Fruit fly (Drosophila melanogaster) whole organism, embryonic: Measurements from ENCODE around the gene CG1309.
A peak's percentile ranks its signal among the peaks of the same experiment; 100 is the strongest.

ENCODE experiments used
- B-H2 ChIP-seq: fragments of 200-800 bp; sonication (Bioruptor generic); optimal IDR thresholded peaks from 2 replicates; lab custom pipeline; 2018; ENCODE audit warnings: missing biosample characterization, mild to moderate bottlenecking, missing genetic modification characterization
- CG11456 ChIP-seq: fragments of 200-800 bp; sonication (Bioruptor generic); IDR thresholded peaks from 3 replicates; pipeline ENCODE4 v1.3.6; 2022; ENCODE audit warnings: missing biosample characterization, missing genetic modification characterization
- CG11723 ChIP-seq: fragments of 200-800 bp; sonication (Bioruptor generic); optimal IDR thresholded peaks from 2 replicates; lab custom pipeline; 2017; ENCODE audit warnings: missing biosample characterization, mild to moderate bottlenecking, missing genetic modification characterization
- CG12391 ChIP-seq: fragments of 200-800 bp; sonication (Bioruptor generic); optimal IDR thresholded peaks from 3 replicates; lab custom pipeline; 2018; ENCODE audit warnings: missing biosample characterization, mild to moderate bottlenecking, missing genetic modification characterization, moderate library complexity
- CG17186 ChIP-seq: fragments of 200-800 bp; sonication (Bioruptor generic); optimal IDR thresholded peaks from 3 replicates; lab custom pipeline; 2017; ENCODE audit warnings: missing biosample characterization, missing genetic modification reagents, missing genetic modification characterization
- CG17328 ChIP-seq: fragments of 200-800 bp; sonication (Bioruptor generic); IDR thresholded peaks from 2 replicates; pipeline ENCODE4 v1.3.6; 2022; ENCODE audit warnings: missing biosample characterization, missing genetic modification characterization
- CG17568 ChIP-seq: fragments of 200-800 bp; sonication (Bioruptor generic); optimal IDR thresholded peaks from 2 replicates; lab custom pipeline; 2018; ENCODE audit warnings: missing biosample characterization, mild to moderate bottlenecking, missing genetic modification characterization, moderate library complexity
- CG1832 ChIP-seq: fragments of 200-800 bp; sonication (Bioruptor generic); optimal IDR thresholded peaks from 2 replicates; lab custom pipeline; 2017; ENCODE audit warnings: missing biosample characterization, mild to moderate bottlenecking, missing genetic modification characterization, inconsistent platforms
- CG34422 ChIP-seq: fragments of 200-800 bp; sonication (Bioruptor generic); IDR thresholded peaks from 3 replicates; pipeline ENCODE4 v1.3.6; 2022; ENCODE audit warnings: missing biosample characterization, missing genetic modification characterization
- CG3847 ChIP-seq: fragments of 200-800 bp; sonication (Bioruptor generic); IDR thresholded peaks from 2 replicates; pipeline ENCODE4 v1.3.6; 2022; ENCODE audit warnings: missing biosample characterization, missing genetic modification characterization
- CG4328 ChIP-seq: fragments of 200-800 bp; sonication (Bioruptor generic); optimal IDR thresholded peaks from 3 replicates; lab custom pipeline; 2017; ENCODE audit warnings: missing biosample characterization, missing genetic modification reagents, missing genetic modification characterization
- CG4617 ChIP-seq: fragments of 200-800 bp; sonication (Bioruptor generic); optimal IDR thresholded peaks from 3 replicates; lab custom pipeline; 2016; ENCODE audit warnings: missing biosample characterization, missing genetic modification characterization, borderline replicate concordance
- CG5245 ChIP-seq: fragments of 200-800 bp; sonication (Bioruptor generic); optimal IDR thresholded peaks from 3 replicates; lab custom pipeline; 2016; ENCODE audit warnings: missing biosample characterization, missing genetic modification characterization
- CG5953 ChIP-seq: fragments of 200-800 bp; sonication (Bioruptor generic); IDR thresholded peaks from 2 replicates; pipeline ENCODE4 v1.3.6; 2022; ENCODE audit warnings: missing biosample characterization, missing genetic modification characterization
- CG6791 ChIP-seq: fragments of 200-800 bp; sonication (Bioruptor generic); IDR thresholded peaks from 3 replicates; pipeline ENCODE4 v1.3.6; 2022; ENCODE audit warnings: missing biosample characterization, missing genetic modification characterization; ENCODE audit not compliant: partially characterized antibody
- CG7556 ChIP-seq: fragments of 200-800 bp; sonication (Bioruptor generic); optimal IDR thresholded peaks from 2 replicates; lab custom pipeline; 2017; ENCODE audit warnings: missing biosample characterization, mild to moderate bottlenecking, missing genetic modification characterization
- CG7963 ChIP-seq: fragments of 200-800 bp; sonication (Bioruptor generic); IDR thresholded peaks from 3 replicates; pipeline ENCODE4 v1.3.6; 2022; ENCODE audit warnings: missing biosample characterization, missing genetic modification characterization; ENCODE audit not compliant: partially characterized antibody
- CG9797 ChIP-seq: fragments of 200-800 bp; sonication (Bioruptor generic); optimal IDR thresholded peaks from 3 replicates; lab custom pipeline; 2018; ENCODE audit warnings: missing biosample characterization, mild to moderate bottlenecking, missing genetic modification characterization
- CG9932 ChIP-seq: fragments of 200-800 bp; sonication (Bioruptor generic); IDR thresholded peaks from 2 replicates; pipeline ENCODE4 v1.3.6; 2022; ENCODE audit warnings: missing biosample characterization, missing genetic modification characterization
- Fer2 ChIP-seq: fragments of 200-800 bp; sonication (Bioruptor generic); optimal IDR thresholded peaks from 2 replicates; lab custom pipeline; 2018; ENCODE audit warnings: missing biosample characterization, mild to moderate bottlenecking, missing genetic modification characterization, moderate library complexity
- Fer3 ChIP-seq: fragments of 200-800 bp; sonication (Bioruptor generic); optimal IDR thresholded peaks from 2 replicates; lab custom pipeline; 2018; ENCODE audit warnings: missing biosample characterization, mild to moderate bottlenecking, missing genetic modification characterization, moderate library complexity
- Gsc ChIP-seq: fragments of 200-800 bp; sonication (Bioruptor generic); IDR thresholded peaks from 2 replicates; pipeline ENCODE4 v1.3.6; 2022; ENCODE audit warnings: missing biosample characterization, missing genetic modification characterization
- HLH54F ChIP-seq: fragments of 200-800 bp; sonication (Bioruptor generic); optimal IDR thresholded peaks from 3 replicates; lab custom pipeline; 2016; ENCODE audit warnings: missing biosample characterization, missing genetic modification characterization
- HLHmδ ChIP-seq: fragments of 200-800 bp; sonication (Bioruptor generic); optimal IDR thresholded peaks from 2 replicates; lab custom pipeline; 2018; ENCODE audit warnings: missing biosample characterization, mild to moderate bottlenecking, missing genetic modification characterization, moderate library complexity
- Hmr ChIP-seq: fragments of 200-800 bp; sonication (Bioruptor generic); optimal IDR thresholded peaks from 3 replicates; lab custom pipeline; 2017; ENCODE audit warnings: mild to moderate bottlenecking, missing biosample characterization, missing genetic modification reagents, missing genetic modification characterization
- MESR4 ChIP-seq: fragments of 200-800 bp; sonication (Bioruptor generic); optimal IDR thresholded peaks from 2 replicates; lab custom pipeline; 2018; ENCODE audit warnings: missing biosample characterization, mild to moderate bottlenecking, missing genetic modification characterization, moderate library complexity
- Myb ChIP-seq: fragments of 200-800 bp; sonication (Bioruptor generic); optimal IDR thresholded peaks from 2 replicates; lab custom pipeline; 2016; ENCODE audit warnings: missing biosample characterization, missing genetic modification characterization
- NC2β ChIP-seq: fragments of 200-800 bp; sonication (Bioruptor generic); optimal IDR thresholded peaks from 2 replicates; lab custom pipeline; 2016; ENCODE audit warnings: missing biosample characterization, missing genetic modification characterization
- NfI ChIP-seq: fragments of 200-800 bp; sonication (Bioruptor generic); optimal IDR thresholded peaks from 3 replicates; lab custom pipeline; 2018; ENCODE audit warnings: missing biosample characterization, mild to moderate bottlenecking, missing genetic modification characterization, moderate library complexity
- Usf ChIP-seq: fragments of 200-800 bp; sonication (Bioruptor generic); optimal IDR thresholded peaks from 2 replicates; lab custom pipeline; 2017; ENCODE audit warnings: missing genotype, missing biosample characterization, missing genetic modification characterization
- YL-1 ChIP-seq: fragments of 200-800 bp; sonication (Bioruptor generic); optimal IDR thresholded peaks from 3 replicates; lab custom pipeline; 2017; ENCODE audit warnings: missing biosample characterization, mild to moderate bottlenecking, missing genetic modification characterization
- ap ChIP-seq: fragments of 200-800 bp; sonication (Bioruptor generic); IDR thresholded peaks from 2 replicates; pipeline ENCODE4 v1.3.6; 2022; ENCODE audit warnings: missing biosample characterization, missing genetic modification characterization
- bcd ChIP-seq: fragments of 200-800 bp; sonication (Bioruptor generic); optimal IDR thresholded peaks from 2 replicates; lab custom pipeline; 2017; ENCODE audit warnings: missing biosample characterization, mild to moderate bottlenecking, missing genetic modification characterization
- cg ChIP-seq: fragments of 200-800 bp; sonication (Bioruptor generic); optimal IDR thresholded peaks from 3 replicates; lab custom pipeline; 2019; ENCODE audit warnings: missing biosample characterization, mild to moderate bottlenecking, missing genetic modification characterization, moderate library complexity
- crp ChIP-seq, 2 experiments: fragments of 200-800 bp; sonication (Bioruptor generic); optimal IDR thresholded peaks; 2 replicates in 1 of 2; 3 replicates in 1 of 2; lab custom pipeline; 2017; ENCODE audit warnings: missing biosample characterization in 2 of 2, missing genetic modification characterization in 2 of 2, mild to moderate bottlenecking in 1 of 2, moderate library complexity in 1 of 2
- dm ChIP-seq: fragments of 200-800 bp; sonication (Bioruptor generic); optimal IDR thresholded peaks from 3 replicates; lab custom pipeline; 2016; ENCODE audit warnings: missing biosample characterization, missing genetic modification characterization
- ewg ChIP-seq: fragments of 200-800 bp; sonication (Bioruptor generic); optimal IDR thresholded peaks from 3 replicates; lab custom pipeline; 2017; ENCODE audit warnings: mild to moderate bottlenecking, missing biosample characterization, missing genetic modification reagents, missing genetic modification characterization
- gsb-n ChIP-seq: fragments of 200-800 bp; sonication (Bioruptor generic); optimal IDR thresholded peaks from 3 replicates; lab custom pipeline; 2018; ENCODE audit warnings: missing biosample characterization, mild to moderate bottlenecking, missing genetic modification characterization
- kni ChIP-seq: fragments of 200-800 bp; sonication (Bioruptor generic); optimal IDR thresholded peaks from 3 replicates; lab custom pipeline; 2017; ENCODE audit warnings: mild to moderate bottlenecking, missing biosample characterization, missing genetic modification reagents, missing genetic modification characterization
- mirr ChIP-seq: fragments of 200-800 bp; sonication (Bioruptor generic); optimal IDR thresholded peaks from 3 replicates; lab custom pipeline; 2018; ENCODE audit warnings: missing biosample characterization, mild to moderate bottlenecking, missing genetic modification characterization
- psq ChIP-seq: fragments of 200-800 bp; sonication (Bioruptor generic); optimal IDR thresholded peaks from 2 replicates; lab custom pipeline; 2017; ENCODE audit warnings: missing biosample characterization, missing genetic modification characterization
- repo ChIP-seq: fragments of 200-800 bp; sonication (Bioruptor generic); optimal IDR thresholded peaks from 2 replicates; lab custom pipeline; 2016; ENCODE audit warnings: missing biosample characterization, missing genetic modification characterization
- sens-2 ChIP-seq: fragments of 200-800 bp; sonication (Bioruptor generic); IDR thresholded peaks from 2 replicates; pipeline ENCODE4 v1.3.6; 2022; ENCODE audit warnings: missing biosample characterization, missing genetic modification characterization
- seq ChIP-seq: fragments of 200-800 bp; sonication (Bioruptor generic); IDR thresholded peaks from 2 replicates; pipeline ENCODE4 v1.3.6; 2022; ENCODE audit warnings: missing biosample characterization, missing genetic modification characterization
- ssp ChIP-seq: fragments of 200-800 bp; sonication (Bioruptor generic); IDR thresholded peaks from 2 replicates; pipeline ENCODE4 v1.3.6; 2022; ENCODE audit warnings: missing biosample characterization, missing genetic modification characterization
- toy ChIP-seq: fragments of 200-800 bp; sonication (Bioruptor generic); IDR thresholded peaks from 2 replicates; pipeline ENCODE4 v1.3.6; 2022; ENCODE audit warnings: missing biosample characterization, missing genetic modification characterization
- zen2 ChIP-seq: fragments of 200-800 bp; sonication (Bioruptor generic); IDR thresholded peaks from 3 replicates; pipeline ENCODE4 v1.3.6; 2022; ENCODE audit warnings: missing biosample characterization, missing genetic modification characterization; ENCODE audit not compliant: partially characterized antibody
- zf30C ChIP-seq: fragments of 200-800 bp; sonication (Bioruptor generic); optimal IDR thresholded peaks from 3 replicates; lab custom pipeline; 2018; ENCODE audit warnings: missing biosample characterization, mild to moderate bottlenecking, missing genetic modification characterization

CG1309 gene

dm6 chr3L:4269208-4269607, 10.0 kb downstream of the CG1309 start (continued):
- no peak for TF ChIP-seq NfI (GFP tag; lab: Kevin White, UChicago)
- TF ChIP-seq ewg (GFP tag; lab: Kevin White, UChicago) = no peak

DNA sequence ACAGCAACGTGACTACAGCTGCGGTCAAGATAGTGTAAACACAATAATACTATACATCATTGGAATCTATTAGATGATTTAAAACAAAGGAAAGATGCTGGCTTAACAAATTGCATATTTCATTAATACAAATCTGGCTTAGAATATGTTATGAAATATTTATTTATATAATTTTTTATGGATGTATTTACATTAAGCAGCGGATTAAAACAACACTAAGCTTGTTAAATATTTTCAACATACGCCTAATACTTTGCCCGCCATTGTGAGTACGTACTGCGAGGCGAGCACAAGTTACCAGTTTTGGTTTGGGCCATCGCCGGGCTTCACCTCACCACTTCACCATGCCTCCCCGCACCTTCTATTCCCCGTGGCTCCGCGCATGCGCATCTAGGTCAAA, 10.7 kb downstream of the CG1309 start:
- TF ChIP-seq CG9797 (GFP tag; lab: Kevin White, UChicago) = no peak
- peak; percentile 70 for TF ChIP-seq Fer3 (tag; lab: Kevin White, UChicago)
- TF ChIP-seq Myb (GFP tag; lab: Kevin White, UChicago) = no peak
- no peak; the same call in 1 of the 2 replicates for TF ChIP-seq CG9932 (GFP tag; lab: Robert Waterston, UW)
- 0 out of 3 replicates have a peak, but pooled peaks have one; percentile 28 for TF ChIP-seq CG11456 (GFP tag; lab: Robert Waterston, UW)
- TF ChIP-seq CG6791 (GFP tag; lab: Robert Waterston, UW) = 0 out of 3 replicates have a peak, but pooled peaks have one; percentile 15
- no peak for TF ChIP-seq CG4617 (GFP tag; lab: Kevin White, UChicago)
- peak; percentile 34 for TF ChIP-seq CG5245 (GFP tag; lab: Kevin White, UChicago)
- peak; percentile 54; the same call in 1 of the 3 replicates for TF ChIP-seq CG34422
- peak; percentile 41 for TF ChIP-seq CG11723 (GFP tag; lab: Kevin White, UChicago)
- TF ChIP-seq gsb-n = peak; percentile 61
- TF ChIP-seq dm (GFP tag; lab: Kevin White, UChicago) = no peak
- TF ChIP-seq zen2 = no peak
- no peak for TF ChIP-seq NC2β (GFP tag; lab: Kevin White, UChicago)
- TF ChIP-seq repo = no peak
- TF ChIP-seq kni = peak; percentile 63
- TF ChIP-seq CG12391 = peak; percentile 82
- TF ChIP-seq HLH54F (GFP tag; lab: Kevin White, UChicago) = no peak
- no peak for TF ChIP-seq YL-1 (GFP tag; lab: Kevin White, UChicago)
- TF ChIP-seq seq (GFP tag; lab: Robert Waterston, UW) = peak; percentile 62; the same call in 1 of the 2 replicates
- no peak for TF ChIP-seq CG7963 (GFP tag; lab: Robert Waterston, UW)
- peak; percentile 44 for TF ChIP-seq CG4328 (GFP tag; lab: Kevin White, UChicago)
- TF ChIP-seq HLHmδ = no peak
- no peak for TF ChIP-seq MESR4
- TF ChIP-seq sens-2 (GFP tag; lab: Robert Waterston, UW) = no peak
- peak; percentile 65 for TF ChIP-seq Hmr
- TF ChIP-seq Gsc = no peak
- TF ChIP-seq CG3847 (GFP tag; lab: Robert Waterston, UW) = peak; percentile 34; the same call in 1 of the 2 replicates
- no peak for TF ChIP-seq mirr (GFP tag; lab: Kevin White, UChicago)
- TF ChIP-seq CG17568 (GFP tag; lab: Kevin White, UChicago) = peak; percentile 48
- no peak for TF ChIP-seq crp (GFP tag; optimal IDR thresholded peaks at IDR 0.05; lab: Kevin White, UChicago)
- no peak for TF ChIP-seq CG17186 (GFP tag; lab: Kevin White, UChicago)
- TF ChIP-seq Fer2 (tag; lab: Kevin White, UChicago) = peak; percentile 16
- no peak for TF ChIP-seq zf30C (GFP tag; lab: Kevin White, UChicago)
- no peak for TF ChIP-seq cg (GFP tag; lab: Kevin White, UChicago)
- no peak for TF ChIP-seq psq (GFP tag; lab: Kevin White, UChicago)
- TF ChIP-seq Usf (GFP tag; lab: Kevin White, UChicago) = peak; percentile 15
- TF ChIP-seq CG7556 (GFP tag; lab: Kevin White, UChicago) = peak; percentile 78
- TF ChIP-seq CG1832 (GFP tag; lab: Kevin White, UChicago) = no peak
- peak; percentile 31; the same call in 1 of the 2 replicates for TF ChIP-seq CG17328 (GFP tag; lab: Robert Waterston, UW)
- peak; percentile 53 for TF ChIP-seq ap (GFP tag; lab: Robert Waterston, UW)
- TF ChIP-seq ssp (GFP tag; lab: Robert Waterston, UW) = peak; percentile 39; the same call in 1 of the 2 replicates
- peak; percentile 53; the same call in 1 of the 2 replicates for TF ChIP-seq CG5953
- TF ChIP-seq B-H2 (GFP tag; lab: Kevin White, UChicago) = no peak
- no peak for TF ChIP-seq toy (GFP tag; lab: Robert Waterston, UW)
- peak; percentile 71 for TF ChIP-seq bcd (GFP tag; lab: Kevin White, UChicago)
